Fruit fly (Drosophila melanogaster): ENCODE data around the gene Hrb98DE.

DNA sequence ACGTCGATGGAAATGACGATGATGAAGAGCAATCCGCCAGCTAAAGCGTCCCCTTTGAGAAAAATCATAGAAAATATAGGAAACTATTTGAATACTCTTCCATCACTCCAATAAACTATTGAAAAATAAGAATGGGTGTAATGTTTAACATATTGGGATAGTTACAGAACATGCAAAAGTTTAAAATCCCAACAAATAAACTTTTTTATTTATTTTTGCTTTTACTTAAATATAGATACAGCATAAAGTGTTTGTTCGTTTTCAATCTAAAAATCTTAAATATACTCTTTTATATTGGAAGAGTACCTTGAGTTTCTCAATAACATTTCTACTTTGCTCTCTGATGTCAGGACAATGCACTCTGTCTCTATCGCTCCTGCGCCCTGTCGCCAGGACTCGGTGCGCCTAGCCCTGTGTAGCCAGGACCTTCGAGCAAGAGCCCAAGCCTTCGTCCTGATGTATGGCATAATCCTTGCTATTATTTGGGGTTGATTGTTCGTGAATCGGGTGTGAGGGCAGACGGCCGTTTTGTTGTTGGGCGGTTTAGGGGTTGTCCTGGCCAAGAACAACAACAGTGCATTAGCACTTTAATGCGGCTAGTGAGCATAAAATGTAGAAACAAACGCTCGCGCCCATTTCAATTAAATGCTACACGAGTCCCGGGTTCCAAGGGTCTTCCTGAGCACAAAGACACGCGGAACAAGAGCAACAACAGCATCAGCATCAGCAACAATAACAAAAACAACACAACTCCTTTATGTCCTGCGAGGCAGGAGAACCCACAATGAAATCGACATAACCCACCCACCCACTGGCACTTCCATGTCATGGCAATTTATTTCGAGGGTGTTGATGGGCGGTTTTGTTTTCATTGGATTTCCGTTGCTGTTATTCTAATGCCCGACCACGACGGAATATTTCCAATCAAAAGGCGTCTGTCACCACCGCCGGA, 26.7 kb upstream of the Hrb98DE start:
- TF ChIP-seq CG8478 (optimal IDR thresholded peaks at IDR 0.05), result no peak
- TF ChIP-seq CTCF (optimal IDR thresholded peaks at IDR 0.05), result no peak
